Worm (Caenorhabditis elegans) whole organism, L1 larva: ENCODE measurements around the gene nep-18.

Experiments used
- C16A3.4 ChIP-seq: fragments of 150-350 bp; optimal IDR thresholded peaks from 2 replicates; lab custom pipeline; 2014; ENCODE audit warnings: missing biosample characterization, missing genetic modification characterization
- Y116A8C.19 ChIP-seq: sonication (generic microtip); optimal IDR thresholded peaks from 2 replicates; lab custom pipeline; 2016; ENCODE audit warnings: missing compliant biosample characterization, missing genetic modification characterization, borderline replicate concordance
- alr-1 ChIP-seq: fragments of 200-800 bp; sonication (Bioruptor generic); optimal IDR thresholded peaks from 2 replicates; lab custom pipeline; 2018; ENCODE audit warnings: borderline replicate concordance, mild to moderate bottlenecking, missing genetic modification characterization, missing compliant biosample characterization
- aly-2 ChIP-seq: fragments of 150-350 bp; optimal IDR thresholded peaks from 2 replicates; lab custom pipeline; 2014; ENCODE audit warnings: missing biosample characterization, missing genetic modification characterization
- ama-1 ChIP-seq: fragments of 150-350 bp; optimal IDR thresholded peaks from 2 replicates; lab custom pipeline; 2014
- ceh-8 ChIP-seq: fragments of 200-800 bp; sonication (Bioruptor generic); optimal IDR thresholded peaks from 2 replicates; lab custom pipeline; 2018; ENCODE audit warnings: mild to moderate bottlenecking, missing genetic modification characterization, moderate library complexity, missing compliant biosample characterization
- ces-1 ChIP-seq: fragments of 150-350 bp; optimal IDR thresholded peaks from 2 replicates; lab custom pipeline; 2014; ENCODE audit warnings: missing biosample characterization, missing genetic modification reagents, missing genetic modification characterization
- efl-1 ChIP-seq, 4 experiments: fragments of 150-350 bp; optimal IDR thresholded peaks in 3 of 4; peaks in 1 of 4; 1 replicate in 1 of 4; 2 replicates in 3 of 4; lab custom pipeline; 2014; ENCODE audit warnings: missing biosample characterization in 2 of 4, missing genetic modification characterization in 2 of 4, missing genetic modification reagents in 2 of 4
- efl-3 ChIP-seq: fragments of 200-800 bp; sonication (Bioruptor generic); optimal IDR thresholded peaks from 2 replicates; lab custom pipeline; 2018; ENCODE audit warnings: mild to moderate bottlenecking, missing genetic modification characterization, missing compliant biosample characterization
- elt-2 ChIP-seq: sonication (generic microtip); optimal IDR thresholded peaks from 2 replicates; lab custom pipeline; 2016; ENCODE audit warnings: missing genetic modification characterization, mild to moderate bottlenecking, inconsistent platforms, missing compliant biosample characterization, missing genetic modification reagents
- elt-3 ChIP-seq, 6 experiments: fragments of 150-350 bp in 1 of 6; sonication (generic microtip); optimal IDR thresholded peaks; 2 replicates each; lab custom pipeline; 2017 to 2018; ENCODE audit warnings: missing biosample characterization in 6 of 6, missing genetic modification characterization in 6 of 6, inconsistent platforms in 1 of 6
- ets-5 ChIP-seq: fragments of 200-800 bp; sonication (Bioruptor generic); IDR thresholded peaks from 2 replicates; pipeline ENCODE4 v1.3.6; 2022; ENCODE audit warnings: missing genetic modification characterization, missing compliant biosample characterization
- fkh-4 ChIP-seq: sonication (generic microtip); optimal IDR thresholded peaks from 2 replicates; lab custom pipeline; 2016; ENCODE audit warnings: missing compliant biosample characterization, missing genetic modification characterization, borderline replicate concordance
- fkh-8 ChIP-seq: sonication (generic microtip); optimal IDR thresholded peaks from 2 replicates; lab custom pipeline; 2016; ENCODE audit warnings: mild to moderate bottlenecking, missing genetic modification characterization, missing compliant biosample characterization
- fos-1 ChIP-seq: fragments of 150-350 bp; optimal IDR thresholded peaks from 2 replicates; lab custom pipeline; 2014; ENCODE audit warnings: missing biosample characterization, missing genetic modification characterization
- grh-1 ChIP-seq: fragments of 200-800 bp; sonication (Bioruptor generic); IDR thresholded peaks from 2 replicates; pipeline ENCODE4 v1.3.6; 2022; ENCODE audit warnings: missing genetic modification reagents, missing genetic modification characterization, missing compliant biosample characterization
- hlh-17 ChIP-seq: fragments of 200-800 bp; sonication (Bioruptor generic); optimal IDR thresholded peaks from 2 replicates; lab custom pipeline; 2018; ENCODE audit warnings: missing genetic modification characterization, mild to moderate bottlenecking, missing compliant biosample characterization, moderate library complexity, borderline replicate concordance
- hpl-2 ChIP-seq: fragments of 150-350 bp; optimal IDR thresholded peaks from 2 replicates; lab custom pipeline; 2014; ENCODE audit warnings: missing biosample characterization, missing genetic modification reagents, missing genetic modification characterization
- irx-1 ChIP-seq: sonication (generic microtip); optimal IDR thresholded peaks from 2 replicates; lab custom pipeline; 2016; ENCODE audit warnings: missing genetic modification characterization, missing compliant biosample characterization
- lin-35 ChIP-seq, 2 experiments: fragments of 150-350 bp; optimal IDR thresholded peaks; 2 replicates each; lab custom pipeline; 2014; ENCODE audit warnings: missing biosample characterization in 2 of 2, missing genetic modification characterization in 2 of 2, missing genetic modification reagents in 2 of 2
- lin-39 ChIP-seq: fragments of 150-350 bp; optimal IDR thresholded peaks from 2 replicates; lab custom pipeline; 2014; ENCODE audit warnings: missing biosample characterization, missing genetic modification reagents, missing genetic modification characterization
- mdl-1 ChIP-seq, 2 experiments: fragments of 150-350 bp; optimal IDR thresholded peaks; 2 replicates each; lab custom pipeline; 2014 to 2017; ENCODE audit warnings: missing biosample characterization in 2 of 2, missing genetic modification characterization in 2 of 2, inconsistent platforms in 1 of 2
- mef-2 ChIP-seq: fragments of 150-350 bp; optimal IDR thresholded peaks from 2 replicates; lab custom pipeline; 2014; ENCODE audit warnings: missing biosample characterization, missing genetic modification characterization
- nhr-12 ChIP-seq: sonication (generic microtip); optimal IDR thresholded peaks from 2 replicates; lab custom pipeline; 2017; ENCODE audit warnings: missing biosample characterization, missing genetic modification characterization
- nhr-19 ChIP-seq: fragments of 200-800 bp; sonication (Bioruptor generic); conservative IDR thresholded peaks from 2 replicates; pipeline ENCODE4 v1.3.6; 2022; ENCODE audit warnings: missing genetic modification characterization, missing compliant biosample characterization
- nhr-47 ChIP-seq: sonication (generic microtip); optimal IDR thresholded peaks from 2 replicates; lab custom pipeline; 2016; ENCODE audit warnings: mild to moderate bottlenecking, missing genetic modification characterization, moderate library complexity, missing compliant biosample characterization
- nhr-77 ChIP-seq: fragments of 150-350 bp; optimal IDR thresholded peaks from 2 replicates; lab custom pipeline; 2014; ENCODE audit warnings: missing biosample characterization, missing genetic modification characterization
- nhr-84 ChIP-seq: sonication (generic microtip); optimal IDR thresholded peaks from 2 replicates; lab custom pipeline; 2017; ENCODE audit warnings: missing biosample characterization, missing genetic modification characterization
- nhr-85 ChIP-seq: sonication (generic microtip); peaks from one replicate; lab custom pipeline; 2016; ENCODE audit warnings: missing genetic modification characterization, inconsistent platforms, missing compliant biosample characterization
- nhr-90 ChIP-seq: sonication (generic microtip); optimal IDR thresholded peaks from 2 replicates; lab custom pipeline; 2016; ENCODE audit warnings: mild to moderate bottlenecking, missing genetic modification characterization, missing compliant biosample characterization; ENCODE audit not compliant: poor library complexity
- pax-3 ChIP-seq: fragments of 200-800 bp; sonication (Bioruptor generic); optimal IDR thresholded peaks from 2 replicates; lab custom pipeline; 2018; ENCODE audit warnings: mild to moderate bottlenecking, missing genetic modification characterization, moderate library complexity, missing compliant biosample characterization
- rnt-1 ChIP-seq: sonication (generic microtip); optimal IDR thresholded peaks from 2 replicates; lab custom pipeline; 2016; ENCODE audit warnings: mild to moderate bottlenecking, missing genetic modification characterization, moderate library complexity, missing compliant biosample characterization
- skn-1 ChIP-seq: fragments of 150-350 bp; optimal IDR thresholded peaks from 2 replicates; lab custom pipeline; 2014; ENCODE audit warnings: missing biosample characterization, missing genetic modification characterization
- snpc-4 ChIP-seq: fragments of 150-350 bp; optimal IDR thresholded peaks from 2 replicates; lab custom pipeline; 2014; ENCODE audit warnings: missing biosample characterization, missing genetic modification characterization
- snu-23 ChIP-seq: sonication (generic microtip); optimal IDR thresholded peaks from 2 replicates; lab custom pipeline; 2016; ENCODE audit warnings: missing genetic modification characterization, missing compliant biosample characterization
- sox-4 ChIP-seq: sonication (generic microtip); optimal IDR thresholded peaks from 2 replicates; lab custom pipeline; 2016; ENCODE audit warnings: missing genetic modification characterization, missing compliant biosample characterization
- sptf-1 ChIP-seq: fragments of 150-350 bp; optimal IDR thresholded peaks from 2 replicates; lab custom pipeline; 2014; ENCODE audit warnings: missing biosample characterization, missing genetic modification characterization
- tbx-2 ChIP-seq: sonication (generic microtip); optimal IDR thresholded peaks from 2 replicates; lab custom pipeline; 2016; ENCODE audit warnings: missing genetic modification characterization, missing compliant biosample characterization
- unc-130 ChIP-seq: fragments of 150-350 bp; optimal IDR thresholded peaks from 2 replicates; lab custom pipeline; 2017; ENCODE audit warnings: missing biosample characterization, missing genetic modification characterization, inconsistent platforms
- unc-62 ChIP-seq: fragments of 150-350 bp; optimal IDR thresholded peaks from 2 replicates; lab custom pipeline; 2014; ENCODE audit warnings: missing biosample characterization, missing genetic modification reagents, missing genetic modification characterization
- unc-86 ChIP-seq: sonication (generic microtip); optimal IDR thresholded peaks from 2 replicates; lab custom pipeline; 2016; ENCODE audit warnings: missing genetic modification characterization, missing compliant biosample characterization
- unc-98 ChIP-seq: fragments of 200-800 bp; sonication (Bioruptor generic); IDR thresholded peaks from 2 replicates; pipeline ENCODE4 v1.3.6; 2022; ENCODE audit warnings: missing genetic modification characterization, missing compliant biosample characterization
- vab-15 ChIP-seq: sonication (generic microtip); optimal IDR thresholded peaks from 2 replicates; lab custom pipeline; 2017; ENCODE audit warnings: missing genotype, mild to moderate bottlenecking, missing genetic modification characterization, missing compliant biosample characterization
- xbp-1 ChIP-seq: sonication (generic microtip); optimal IDR thresholded peaks from 2 replicates; lab custom pipeline; 2016; ENCODE audit warnings: missing genetic modification characterization, missing compliant biosample characterization
- zag-1 ChIP-seq: fragments of 150-350 bp; optimal IDR thresholded peaks from 2 replicates; lab custom pipeline; 2014; ENCODE audit warnings: missing biosample characterization, missing genetic modification characterization

The nep-18 gene

DNA sequence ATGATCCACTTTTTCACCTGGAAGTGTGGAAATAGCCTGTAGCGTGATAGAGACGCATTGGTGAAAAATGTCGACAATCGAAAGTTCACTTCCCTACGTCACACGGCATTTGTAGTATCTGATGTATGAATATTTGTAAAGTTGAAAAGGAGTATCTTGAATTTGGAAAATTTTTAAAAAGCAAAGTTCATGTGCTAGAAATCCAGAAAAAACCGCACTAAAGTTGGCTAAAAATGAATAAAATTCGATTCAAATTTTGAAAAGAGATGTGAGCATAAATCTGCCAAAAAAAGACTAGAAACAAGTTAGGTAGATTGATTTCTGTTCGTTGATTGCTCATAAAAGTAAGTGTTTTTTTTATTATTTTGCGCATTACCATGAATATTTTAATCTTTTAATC lies 19.2 kb upstream of the nep-18 start, which contains the start of gene sri-74:
Gene sri-74, minus strand, starts transcription at position 101 of the 400 bp plus-strand sequence.
- TF ChIP-seq aly-2 (tag; lab: Kevin White, UChicago) (no peak), fkh-8 (tag; lab: Kevin White, UChicago) (no peak), vab-15 (tag; lab: Kevin White, UChicago) (no peak), nhr-12 (no peak), fkh-4 (no peak), ets-5 (GFP tag; lab: Robert Waterston, UW) (no peak), nhr-77 (tag; lab: Kevin White, UChicago) (no peak), elt-3 (tag; optimal IDR thresholded peaks at IDR 0.05; lab: Kevin White, UChicago) (no peak), C16A3.4 (tag; lab: Kevin White, UChicago) (no peak), unc-62 (GFP tag; lab: Kevin White, UChicago) (no peak), irx-1 (tag; lab: Kevin White, UChicago) (no peak), unc-130 (tag; lab: Kevin White, UChicago) (no peak), grh-1 (GFP tag; lab: Robert Waterston, UW) (no peak), mef-2 (tag; lab: Kevin White, UChicago) (no peak), alr-1 (tag; lab: Kevin White, UChicago) (no peak), skn-1 (tag; lab: Kevin White, UChicago) (no peak), rnt-1 (no peak), tbx-2 (tag; lab: Kevin White, UChicago) (no peak)
- TF ChIP-seq, all 84 proteins: peak for 0

DNA sequence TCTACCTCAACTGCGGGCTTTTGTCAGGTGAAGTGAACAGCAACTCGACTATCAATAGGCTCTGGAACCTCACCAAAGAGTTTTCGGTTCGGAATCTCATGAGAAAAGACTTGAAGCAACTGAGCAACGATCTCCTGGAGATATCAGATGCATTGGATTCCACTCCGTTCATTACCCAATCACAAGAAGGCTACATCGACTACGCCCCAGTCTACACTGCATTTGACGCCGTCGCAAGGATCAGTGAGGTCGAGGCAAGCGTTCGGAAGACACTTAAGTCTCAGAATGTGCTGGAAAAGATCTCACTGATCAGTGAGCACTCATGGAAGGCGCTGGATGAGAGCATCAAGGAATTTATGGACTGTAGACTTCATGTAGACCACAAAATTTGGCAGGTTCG lies 14.3 kb upstream of the nep-18 start:
- TF ChIP-seq sox-4 (tag; lab: Kevin White, UChicago) = no peak
- TF ChIP-seq efl-1 (optimal IDR thresholded peaks at IDR 0.05; lab: Kevin White, UChicago) = no peak
- peak in 1 of 2 experiments; percentile 5 for TF ChIP-seq efl-1 (GFP tag; optimal IDR thresholded peaks at IDR 0.05 in 1 of 2; lab: Kevin White, UChicago)

DNA sequence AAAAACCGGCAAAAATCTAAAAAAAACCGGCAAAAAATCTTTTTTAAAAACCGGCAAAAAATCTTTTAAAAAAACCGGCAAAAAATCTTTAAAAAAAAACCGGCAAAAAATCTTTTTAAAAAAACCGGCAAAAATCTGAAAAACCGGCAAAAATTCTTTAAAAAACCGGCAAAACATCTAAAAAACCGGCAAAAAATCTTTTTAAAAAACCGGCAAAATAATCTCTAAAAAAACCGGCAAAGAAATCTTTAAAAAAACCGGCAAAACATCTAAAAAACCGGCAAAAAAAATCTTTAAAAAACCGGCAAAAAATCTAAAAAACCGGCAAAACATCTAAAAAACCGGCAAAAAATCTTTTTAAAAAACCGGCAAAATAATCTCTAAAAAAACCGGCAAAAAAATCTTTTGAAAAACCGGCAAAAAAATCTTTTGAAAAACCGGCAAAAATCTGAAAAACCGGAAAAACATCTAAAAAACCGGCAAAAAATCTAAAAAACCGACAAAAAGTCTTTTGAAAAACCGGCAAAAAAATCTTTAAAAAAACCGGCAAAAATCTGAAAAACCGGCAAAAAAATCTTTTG lies 6.6 kb upstream of the nep-18 start:
- TF ChIP-seq efl-3 (GFP tag; lab: Kevin White, UChicago) = peak; percentile 23
- peak; percentile 29 for TF ChIP-seq irx-1 (tag; lab: Kevin White, UChicago)

DNA sequence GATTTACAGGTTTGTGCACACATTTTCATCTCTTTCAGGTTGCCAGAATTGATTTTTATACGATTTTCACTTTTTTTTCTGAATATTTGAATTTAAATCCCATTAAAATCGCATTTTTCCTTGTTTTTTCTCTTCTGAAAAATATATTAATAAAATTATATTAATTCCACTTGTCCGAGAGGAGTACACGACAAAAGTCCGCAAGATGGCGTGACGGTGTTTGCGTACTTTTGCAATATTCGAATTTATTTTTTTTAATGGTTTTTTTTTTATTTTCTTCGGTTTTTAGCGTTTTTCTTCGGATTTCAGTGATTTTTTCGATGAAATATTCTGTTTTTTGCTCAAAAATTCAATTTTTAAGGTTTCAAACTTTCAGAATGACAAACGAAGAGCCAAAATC lies 1.0 kb upstream of the nep-18 start, which contains the start of gene usp-39:
Gene usp-39, plus strand, starts transcription at position 377 of the 400 bp plus-strand sequence.
- no peak for TF ChIP-seq hlh-17 (GFP tag; lab: Kevin White, UChicago)
- TF ChIP-seq ceh-8 (GFP tag; lab: Kevin White, UChicago) = peak; percentile 87
- TF ChIP-seq xbp-1 = peak; percentile 81
- TF ChIP-seq irx-1 (tag; lab: Kevin White, UChicago) = peak; percentile 87
- TF ChIP-seq hpl-2 (GFP tag; lab: Kevin White, UChicago) = no peak
- peak; percentile 76 for TF ChIP-seq snpc-4 (tag; lab: Kevin White, UChicago)
- no peak for TF ChIP-seq zag-1 (tag; lab: Kevin White, UChicago)
- TF ChIP-seq lin-39 (tag; lab: Kevin White, UChicago) = peak; percentile 88
- TF ChIP-seq ces-1 (GFP tag; lab: Kevin White, UChicago) = peak; percentile 17
- peak; percentile 84 for TF ChIP-seq nhr-19 (GFP tag; lab: Robert Waterston, UW)
- peak; percentile 90 for TF ChIP-seq nhr-85
- TF ChIP-seq unc-86 (tag; lab: Kevin White, UChicago) = peak; percentile 80
- TF ChIP-seq nhr-47 (tag; lab: Kevin White, UChicago) = no peak
- no peak for TF ChIP-seq unc-98 (GFP tag; lab: Robert Waterston, UW)
- no peak for TF ChIP-seq nhr-90
- peak; percentile 90 for TF ChIP-seq snu-23 (GFP tag; lab: Kevin White, UChicago)
- no peak for TF ChIP-seq fkh-8 (tag; lab: Kevin White, UChicago)
- peak; percentile 67 to 79 for TF ChIP-seq lin-35 (GFP tag; optimal IDR thresholded peaks at IDR 0.05; lab: Kevin White, UChicago)
- TF ChIP-seq Y116A8C.19 = no peak
- TF ChIP-seq ama-1 (lab: Kevin White, UChicago) = no peak
- peak in 1 of 2 experiments; percentile 23 for TF ChIP-seq mdl-1 (tag; optimal IDR thresholded peaks at IDR 0.05; lab: Kevin White, UChicago)
- peak; percentile 51 for TF ChIP-seq fos-1 (tag; lab: Kevin White, UChicago)
- TF ChIP-seq sptf-1 (tag; lab: Kevin White, UChicago) = no peak
- no peak for TF ChIP-seq nhr-84 (tag; lab: Kevin White, UChicago)
- TF ChIP-seq unc-130 (tag; lab: Kevin White, UChicago) = peak; percentile 90
- peak; percentile 56 for TF ChIP-seq pax-3
- no peak for TF ChIP-seq nhr-12
- TF ChIP-seq elt-3 (tag; optimal IDR thresholded peaks at IDR 0.05; lab: Kevin White, UChicago) = peak in 2 of 6 experiments; percentile 23 to 73
- peak; percentile 67 for TF ChIP-seq elt-2 (tag; lab: Kevin White, UChicago)
- TF ChIP-seq vab-15 (tag; lab: Kevin White, UChicago) = no peak
- TF ChIP-seq skn-1 (tag; lab: Kevin White, UChicago) = peak; percentile 24
